Fruit fly (Drosophila melanogaster): Measurements from ENCODE around the gene CG8813.

CG8813 gene

DNA sequence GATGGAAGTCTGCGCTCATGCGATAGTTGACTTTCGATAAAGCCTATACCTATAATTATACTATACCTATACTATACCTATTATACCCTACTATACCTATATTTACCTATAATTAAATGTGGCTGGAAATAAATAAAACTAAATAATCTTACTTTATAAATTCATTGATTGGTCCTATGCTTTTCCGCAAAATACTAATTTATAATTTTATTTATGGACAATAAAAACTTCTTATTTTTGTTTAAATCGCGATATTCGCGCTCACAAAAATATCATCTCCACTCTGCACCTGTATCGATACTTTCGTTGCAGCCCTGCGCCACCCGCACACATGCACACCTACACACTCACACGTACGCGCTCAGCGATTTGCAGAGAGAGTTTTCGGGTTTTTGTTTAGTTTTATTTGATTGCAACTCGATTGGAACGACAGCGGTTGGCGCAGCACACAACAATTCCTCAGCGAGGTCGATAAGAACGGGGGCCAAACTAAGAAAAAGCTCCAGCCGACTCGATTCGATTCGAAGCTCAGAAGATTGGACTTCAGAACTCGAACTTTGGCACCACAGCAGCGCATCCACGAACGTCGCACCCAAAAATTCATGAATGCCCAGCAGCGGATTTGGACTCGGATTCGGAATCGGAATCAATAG lies 5.2 kb downstream of the CG8813 start, which contains the start of gene CG8814 (continued):
- TF ChIP-seq CG7556 (GFP tag; optimal IDR thresholded peaks at IDR 0.05), result peak; percentile 67
- no peak for TF ChIP-seq otp (GFP tag; IDR thresholded peaks at IDR 0.05)
- peak; percentile 91 for TF ChIP-seq CG12659 (GFP tag; optimal IDR thresholded peaks at IDR 0.05)
- no peak for TF ChIP-seq Sry-β (GFP tag; optimal IDR thresholded peaks at IDR 0.05)
- peak; percentile 74 for TF ChIP-seq Hr3 (GFP tag; optimal IDR thresholded peaks at IDR 0.05)
- peak; percentile 87 for TF ChIP-seq CoRest (tag; optimal IDR thresholded peaks at IDR 0.05)
- peak; percentile 37 for TF ChIP-seq ewg (GFP tag; optimal IDR thresholded peaks at IDR 0.05)
- peak; percentile 63; the same call in 1 of the 2 replicates for TF ChIP-seq CG11247 (GFP tag; IDR thresholded peaks at IDR 0.05)
- TF ChIP-seq CG16863 (GFP tag; optimal IDR thresholded peaks at IDR 0.05), result peak; percentile 42
- TF ChIP-seq Sox100B (GFP tag; optimal IDR thresholded peaks at IDR 0.05), result peak; percentile 62
- TF ChIP-seq CG3847 (GFP tag; IDR thresholded peaks at IDR 0.05), result peak; percentile 73
- peak; percentile 25 for TF ChIP-seq corto (GFP tag; optimal IDR thresholded peaks at IDR 0.05)
- peak; percentile 11 for TF ChIP-seq CG17359 (tag; optimal IDR thresholded peaks at IDR 0.05)
- TF ChIP-seq CG12769 (tag; optimal IDR thresholded peaks at IDR 0.05), result no peak
- TF ChIP-seq H2.0 (GFP tag; IDR thresholded peaks at IDR 0.05), result peak; percentile 35; the same call in 1 of the 2 replicates
- TF ChIP-seq PHDP (tag; optimal IDR thresholded peaks at IDR 0.05), result no peak
- no peak for TF ChIP-seq CG1529 (GFP tag; optimal IDR thresholded peaks at IDR 0.05)
- no peak for TF ChIP-seq ems (GFP tag; optimal IDR thresholded peaks at IDR 0.05)
- TF ChIP-seq usp (GFP tag; optimal IDR thresholded peaks at IDR 0.05), result no peak
- TF ChIP-seq sim (GFP tag; IDR thresholded peaks at IDR 0.05), result no peak
- TF ChIP-seq zfh2 (GFP tag; optimal IDR thresholded peaks at IDR 0.05), result peak; percentile 48
- TF ChIP-seq odd (GFP tag; optimal IDR thresholded peaks at IDR 0.05), result no peak
- TF ChIP-seq CG12299 (tag; optimal IDR thresholded peaks at IDR 0.05), result no peak
- peak; percentile 72; the same call in 2 of the 3 replicates for TF ChIP-seq dysf (GFP tag; IDR thresholded peaks at IDR 0.05)
- no peak for TF ChIP-seq CG6254 (GFP tag; optimal IDR thresholded peaks at IDR 0.05)
- peak; percentile 62 for TF ChIP-seq esg (GFP tag; conservative IDR thresholded peaks at IDR 0.05)
- TF ChIP-seq Meics (GFP tag; optimal IDR thresholded peaks at IDR 0.05), result peak; percentile 42
- TF ChIP-seq rib (GFP tag; IDR thresholded peaks at IDR 0.05), result 0 out of 2 replicates have a peak, but pooled peaks have one; percentile 7
- peak; percentile 43; the same call in 1 of the 2 replicates for TF ChIP-seq vvl (GFP tag; IDR thresholded peaks at IDR 0.05)
- TF ChIP-seq CG1647 (GFP tag; optimal IDR thresholded peaks at IDR 0.05), result peak; percentile 48
- peak; percentile 80 for TF ChIP-seq CG9215 (GFP tag; IDR thresholded peaks at IDR 0.05)
- peak; percentile 80 for TF ChIP-seq Nf-YC (tag; optimal IDR thresholded peaks at IDR 0.05)
- peak; percentile 34 for TF ChIP-seq CG12071 (GFP tag; optimal IDR thresholded peaks at IDR 0.05)
- no peak for TF ChIP-seq Hand (GFP tag; optimal IDR thresholded peaks at IDR 0.05)
- peak; percentile 38; the same call in 1 of the 2 replicates for TF ChIP-seq CG14667 (GFP tag; IDR thresholded peaks at IDR 0.05)
- peak; percentile 27 for TF ChIP-seq Blimp-1 (GFP tag; optimal IDR thresholded peaks at IDR 0.05)
- no peak for TF ChIP-seq nerfin-2 (GFP tag; IDR thresholded peaks at IDR 0.05; ENCODE audit: partially characterized antibody)
- TF ChIP-seq YL-1 (GFP tag; optimal IDR thresholded peaks at IDR 0.05), result peak; percentile 31
- no peak for TF ChIP-seq ATbp (GFP tag; optimal IDR thresholded peaks at IDR 0.05)
- TF ChIP-seq twi (tag; optimal IDR thresholded peaks at IDR 0.05), result peak; percentile 69
- peak; percentile 83 for TF ChIP-seq sug (tag; optimal IDR thresholded peaks at IDR 0.05)
- TF ChIP-seq CG1233 (GFP tag; optimal IDR thresholded peaks at IDR 0.05), result peak; percentile 43
- TF ChIP-seq ERR (GFP tag; optimal IDR thresholded peaks at IDR 0.05), result no peak
- TF ChIP-seq luna (GFP tag; optimal IDR thresholded peaks at IDR 0.05), result peak; percentile 8
- peak in 1 of 2 experiments; percentile 39 for TF ChIP-seq crp (GFP tag; optimal IDR thresholded peaks at IDR 0.05)
- no peak for TF ChIP-seq pros (GFP tag; optimal IDR thresholded peaks at IDR 0.05)
- TF ChIP-seq CG9437 (GFP tag; optimal IDR thresholded peaks at IDR 0.05), result peak; percentile 64
- peak; percentile 86 for TF ChIP-seq CG30403 (GFP tag; optimal IDR thresholded peaks at IDR 0.05)
